Worm (Caenorhabditis elegans) whole organism, young adult: Measurements from ENCODE around the gene Y50E8A.1.

Source experiments
- F52B5.7 ChIP-seq: sonication (generic microtip); optimal IDR thresholded peaks from 2 replicates; lab custom pipeline; 2016; ENCODE audit warnings: mild to moderate bottlenecking, missing genetic modification characterization, missing compliant biosample characterization
- aptf-3 ChIP-seq: fragments of 200-800 bp; sonication (Bioruptor generic); IDR thresholded peaks from 2 replicates; pipeline ENCODE4 v1.3.6; 2022; ENCODE audit warnings: missing genetic modification characterization, missing compliant biosample characterization
- cebp-2 ChIP-seq: fragments of 200-800 bp; sonication (Bioruptor generic); IDR thresholded peaks from 2 replicates; pipeline ENCODE4 v1.3.6; 2022; ENCODE audit warnings: missing genetic modification characterization, missing compliant biosample characterization
- dpl-1 ChIP-seq: fragments of 150-350 bp; optimal IDR thresholded peaks from 2 replicates; lab custom pipeline; 2014; ENCODE audit warnings: missing biosample characterization, missing genetic modification reagents, missing genetic modification characterization
- gei-17 ChIP-seq: fragments of 200-800 bp; sonication (Bioruptor generic); optimal IDR thresholded peaks from 2 replicates; lab custom pipeline; 2018; ENCODE audit warnings: mild to moderate bottlenecking, missing genetic modification characterization, missing compliant biosample characterization
- lin-35 ChIP-seq, 3 experiments: fragments of 150-350 bp in 2 of 3; sonication (generic microtip) in 1 of 3; optimal IDR thresholded peaks; 2 replicates each; lab custom pipeline; 2014 to 2018; ENCODE audit warnings: missing biosample characterization in 3 of 3, missing genetic modification characterization in 3 of 3, missing genetic modification reagents in 3 of 3
- mxl-1 ChIP-seq: sonication (generic microtip); optimal IDR thresholded peaks from 2 replicates; lab custom pipeline; 2016; ENCODE audit warnings: missing genetic modification characterization, missing compliant biosample characterization
- pha-4 ChIP-seq: fragments of 150-350 bp; sonication (generic microtip); optimal IDR thresholded peaks from 2 replicates; lab custom pipeline; 2014; ENCODE audit warnings: missing biosample characterization, missing genetic modification reagents, missing genetic modification characterization
- rcor-1 ChIP-seq: fragments of 200-800 bp; sonication (Bioruptor generic); IDR thresholded peaks from 2 replicates; pipeline ENCODE4 v1.3.6; 2022; ENCODE audit warnings: missing genetic modification reagents, missing genetic modification characterization, missing compliant biosample characterization
- snpc-3.4 ChIP-seq: sonication (generic microtip); optimal IDR thresholded peaks from 2 replicates; lab custom pipeline; 2017; ENCODE audit warnings: missing genetic modification characterization, mild to moderate bottlenecking, missing compliant biosample characterization, antibody characterized with exemption, moderate library complexity, missing genotype, missing genetic modification reagents
- unc-130 ChIP-seq: sonication (generic microtip); optimal IDR thresholded peaks from 2 replicates; lab custom pipeline; 2016; ENCODE audit warnings: missing genetic modification reagents, missing genetic modification characterization, missing compliant biosample characterization

DNA sequence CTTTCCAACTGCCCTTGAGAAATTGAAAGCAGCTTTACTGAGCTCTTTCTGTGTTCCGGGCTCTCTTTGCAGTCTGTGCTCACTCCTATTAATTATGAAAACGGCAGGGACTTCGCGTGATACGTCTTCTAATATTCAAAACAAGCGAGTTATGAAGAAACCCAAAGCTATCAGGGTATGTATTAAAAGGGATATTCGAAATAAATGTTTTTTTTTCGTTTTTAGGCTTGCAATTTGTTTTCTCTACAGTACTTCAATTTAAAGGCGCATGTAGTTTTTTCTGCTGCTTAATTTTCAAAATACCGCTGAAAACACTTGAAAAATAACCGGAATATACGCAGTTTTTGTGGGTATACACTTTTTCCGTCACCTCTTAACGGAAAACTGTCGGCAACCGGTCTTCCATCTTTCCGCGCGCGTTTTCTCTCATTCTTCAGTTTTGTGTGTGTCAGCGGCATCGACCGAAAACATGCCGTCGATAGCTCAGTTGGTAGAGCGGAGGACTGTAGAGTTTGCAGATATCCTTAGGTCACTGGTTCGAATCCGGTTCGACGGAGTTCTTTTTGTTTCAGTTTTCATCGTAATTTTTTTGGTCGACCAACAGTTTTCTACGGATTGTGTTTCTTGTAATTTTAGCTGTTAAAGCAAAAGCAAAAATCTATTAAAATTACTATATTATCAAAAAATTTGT, 37.5 kb upstream of the Y50E8A.1 start, which contains the start of gene gasr-8:
- TF ChIP-seq lin-35 (GFP tag; optimal IDR thresholded peaks at IDR 0.05; lab: Kevin White, UChicago) (no peak), pha-4 (tag; lab: Kevin White, UChicago) (no peak), rcor-1 (no peak), unc-130 (peak; percentile 8), gei-17 (GFP tag; lab: Kevin White, UChicago) (no peak), cebp-2 (no peak), F52B5.7 (tag; lab: Kevin White, UChicago) (no peak), mxl-1 (tag; lab: Kevin White, UChicago) (no peak), dpl-1 (no peak), aptf-3 (GFP tag; lab: Robert Waterston, UW) (no peak), snpc-3.4 (tag; lab: Kevin White, UChicago) (peak; percentile 29)
